Worm (Caenorhabditis elegans): ENCODE results near the gene C24A8.6.
A peak's percentile ranks its signal among the peaks of the same experiment; 100 is the strongest.

The C24A8.6 gene

DNA sequence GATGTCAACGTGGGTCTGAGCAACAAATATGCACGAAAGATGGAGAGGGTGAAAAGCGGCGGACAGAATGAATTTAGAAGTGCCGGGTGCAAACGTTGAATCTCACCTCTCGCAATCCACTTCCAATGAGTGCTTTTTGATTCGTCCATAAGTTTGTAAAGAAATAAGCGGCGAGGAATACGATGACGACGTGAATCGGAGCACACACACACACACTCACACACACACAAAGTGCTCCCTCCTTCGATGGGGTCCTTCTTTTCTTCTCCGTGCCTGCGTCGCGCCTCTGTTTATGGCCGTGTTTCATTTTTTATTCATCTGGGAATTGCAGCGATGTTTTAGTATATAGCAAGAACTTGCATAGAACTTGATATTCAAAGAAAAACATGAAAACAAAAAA lies 34.8 kb downstream of the C24A8.6 start, which contains the start of gene paf-2:
Gene paf-2 (minus strand): TSS at position 290 of the 400 bp plus-strand sequence.
- peak; percentile 21 for TF ChIP-seq lin-39 (tag; optimal IDR thresholded peaks at IDR 0.05)
- TF ChIP-seq egl-5 (tag; optimal IDR thresholded peaks at IDR 0.05): peak; percentile 1
- no peak for TF ChIP-seq ceh-28 (tag; optimal IDR thresholded peaks at IDR 0.05)

DNA sequence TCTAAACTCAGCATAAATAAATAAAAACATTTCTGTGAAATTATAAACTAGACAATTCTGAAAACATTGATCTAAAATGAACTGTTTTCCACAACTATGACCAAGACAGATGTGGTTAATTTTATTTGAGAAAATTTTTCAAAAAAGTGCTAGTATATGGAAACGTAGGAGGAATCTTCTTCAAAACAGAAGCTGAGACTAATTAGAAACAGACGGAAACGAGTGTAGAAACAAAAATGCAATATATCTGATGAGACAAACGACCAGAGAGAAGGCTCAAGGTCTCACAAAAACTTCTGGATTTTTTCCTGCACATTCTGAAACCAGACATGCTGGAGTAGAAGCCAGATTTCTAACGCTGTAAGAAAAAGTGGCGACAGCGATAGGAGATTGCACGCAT lies 36.3 kb downstream of the C24A8.6 start:
- TF ChIP-seq nhr-76 (tag; optimal IDR thresholded peaks at IDR 0.05) (no peak), nhr-237 (tag; optimal IDR thresholded peaks at IDR 0.05) (no peak), elt-1 (tag; optimal IDR thresholded peaks at IDR 0.05) (no peak), nhr-28 (tag; optimal IDR thresholded peaks at IDR 0.05) (no peak), mml-1 (tag; optimal IDR thresholded peaks at IDR 0.05) (no peak), ztf-11 (tag; optimal IDR thresholded peaks at IDR 0.05) (no peak), egl-5 (tag; optimal IDR thresholded peaks at IDR 0.05) (no peak), snpc-4 (tag; optimal IDR thresholded peaks at IDR 0.05) (no peak), nhr-11 (tag; optimal IDR thresholded peaks at IDR 0.05) (no peak), mdl-1 (tag; optimal IDR thresholded peaks at IDR 0.05) (no peak), zag-1 (tag; optimal IDR thresholded peaks at IDR 0.05) (no peak), nfya-1 (tag; optimal IDR thresholded peaks at IDR 0.05; ENCODE audit: insufficient read depth) (no peak)

DNA sequence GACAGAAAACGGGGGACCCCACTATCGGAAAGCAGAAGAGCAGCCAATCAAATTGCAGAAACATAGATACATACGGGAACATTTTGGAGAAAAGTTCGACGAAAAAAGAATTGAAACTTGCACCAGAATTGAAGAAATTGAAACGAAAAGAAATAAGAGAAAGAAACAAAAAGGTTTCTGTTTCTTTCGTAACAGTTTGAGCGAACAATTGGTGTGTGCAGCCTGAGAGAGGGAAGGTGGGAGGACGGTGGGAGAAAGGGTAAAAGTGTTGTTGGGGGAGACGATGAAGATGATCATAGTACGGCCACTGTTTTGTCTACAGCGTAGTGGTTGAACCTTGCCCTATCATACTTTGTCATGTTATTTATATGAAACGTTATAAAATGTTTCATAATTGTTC lies 37.2 kb downstream of the C24A8.6 start:
- peak; percentile 32 for TF ChIP-seq elt-2 (tag; optimal IDR thresholded peaks at IDR 0.05)
- TF ChIP-seq ceh-82 (tag; optimal IDR thresholded peaks at IDR 0.05): no peak

DNA sequence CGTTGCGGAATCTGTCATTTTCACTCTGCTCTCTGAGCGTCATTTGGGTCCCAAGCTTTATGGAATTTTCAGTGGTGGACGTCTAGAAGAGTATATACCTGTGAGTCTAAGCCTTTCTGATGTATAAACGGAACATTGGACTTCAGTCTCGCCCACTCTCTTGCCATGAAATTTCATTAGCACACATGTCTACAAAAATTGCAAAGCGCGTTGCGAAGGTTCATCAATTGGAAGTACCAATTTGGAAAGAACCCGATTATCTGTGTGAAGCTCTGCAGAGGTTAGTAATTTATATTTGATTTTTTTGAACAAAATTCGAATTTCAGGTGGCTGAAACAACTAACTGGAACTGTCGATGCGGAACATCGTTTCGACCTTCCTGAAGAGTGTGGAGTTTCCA lies 42.4 kb downstream of the C24A8.6 start:
- no peak for TF ChIP-seq ZK546.5 (tag; optimal IDR thresholded peaks at IDR 0.05)
- no peak for TF ChIP-seq ceh-28 (tag; optimal IDR thresholded peaks at IDR 0.05)
- no peak for TF ChIP-seq aly-2 (tag; optimal IDR thresholded peaks at IDR 0.05)
- TF ChIP-seq mml-1 (tag; optimal IDR thresholded peaks at IDR 0.05): no peak
- TF ChIP-seq pqm-1 (tag; optimal IDR thresholded peaks at IDR 0.05): no peak
- TF ChIP-seq nfya-1 (tag; optimal IDR thresholded peaks at IDR 0.05; ENCODE audit: insufficient read depth): no peak
- TF ChIP-seq fkh-2 (tag; optimal IDR thresholded peaks at IDR 0.05): no peak
- TF ChIP-seq pha-4 (tag; optimal IDR thresholded peaks at IDR 0.05): no peak
- no peak for TF ChIP-seq nhr-237 (tag; optimal IDR thresholded peaks at IDR 0.05)

DNA sequence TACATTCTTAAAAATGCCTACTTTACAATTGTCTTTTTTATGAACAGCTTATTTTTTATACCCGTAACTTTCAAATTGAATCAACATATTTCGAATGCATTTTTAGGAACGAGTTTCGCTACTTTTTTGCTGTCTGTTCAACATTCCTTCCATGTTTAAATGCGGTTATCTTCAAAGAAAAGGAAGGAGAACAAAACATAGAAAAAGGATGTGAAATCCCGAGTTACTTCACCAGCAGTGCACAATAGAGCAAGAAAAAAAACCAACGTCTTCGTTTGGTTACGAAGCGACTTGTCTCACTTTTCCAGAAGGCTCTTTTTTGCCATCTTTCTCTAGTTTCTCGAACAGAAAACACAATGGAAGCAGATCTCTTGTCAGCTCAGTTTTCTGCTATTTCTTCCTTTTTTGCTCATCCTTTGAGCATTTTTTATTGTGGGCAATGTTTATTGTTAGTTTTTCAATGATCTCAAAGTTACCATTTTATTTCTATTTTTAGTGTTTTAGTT lies 46.5 kb downstream of the C24A8.6 start, which contains the start of gene cka-2:
Gene cka-2 (plus strand): TSS at position 456 of the 506 bp plus-strand sequence.
- TF ChIP-seq ceh-16 (tag; optimal IDR thresholded peaks at IDR 0.05): no peak
- no peak for TF ChIP-seq nhr-25 (tag; optimal IDR thresholded peaks at IDR 0.05)
- no peak for TF ChIP-seq nhr-76 (tag; optimal IDR thresholded peaks at IDR 0.05)
- peak; percentile 39 for TF ChIP-seq nfya-1 (tag; optimal IDR thresholded peaks at IDR 0.05; ENCODE audit: insufficient read depth)
- TF ChIP-seq ceh-28 (tag; optimal IDR thresholded peaks at IDR 0.05): no peak
- no peak for TF ChIP-seq ceh-9 (tag; optimal IDR thresholded peaks at IDR 0.05)
- TF ChIP-seq aly-2 (tag; optimal IDR thresholded peaks at IDR 0.05): no peak
- no peak for TF ChIP-seq mml-1 (tag; optimal IDR thresholded peaks at IDR 0.05)
- no peak for TF ChIP-seq nhr-12 (tag; optimal IDR thresholded peaks at IDR 0.05)
- TF ChIP-seq ZK546.5 (tag; optimal IDR thresholded peaks at IDR 0.05): no peak
- no peak for TF ChIP-seq eor-1 (tag; optimal IDR thresholded peaks at IDR 0.05)
- peak; percentile 93 for TF ChIP-seq fkh-10 (GFP tag; optimal IDR thresholded peaks at IDR 0.05)
- TF ChIP-seq pha-4 (tag; optimal IDR thresholded peaks at IDR 0.05): no peak
- TF ChIP-seq R02D3.7 (tag; optimal IDR thresholded peaks at IDR 0.05): no peak

DNA sequence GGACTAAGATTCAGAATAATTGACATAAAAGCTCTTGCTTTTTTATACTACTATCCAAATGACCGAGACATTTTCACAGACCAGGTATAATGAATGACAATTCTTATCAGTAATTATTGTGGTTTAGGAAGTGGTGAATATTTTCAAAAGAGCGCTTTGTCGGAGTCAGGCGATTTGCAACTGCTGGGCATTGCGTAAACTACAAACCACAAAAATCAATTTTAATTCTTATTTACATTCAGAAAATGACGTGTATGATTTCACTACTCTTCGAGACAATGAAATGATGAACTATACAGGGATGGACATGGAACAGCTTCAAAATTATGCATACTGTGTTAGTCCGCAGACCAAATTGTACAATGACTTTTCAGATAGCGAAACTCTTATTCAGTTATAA lies 47.7 kb downstream of the C24A8.6 start:
- TF ChIP-seq ceh-16 (tag; optimal IDR thresholded peaks at IDR 0.05) (no peak), fkh-2 (tag; optimal IDR thresholded peaks at IDR 0.05) (no peak), nhr-28 (tag; optimal IDR thresholded peaks at IDR 0.05) (no peak), pha-4 (tag; optimal IDR thresholded peaks at IDR 0.05) (peak; percentile 7), elt-1 (tag; optimal IDR thresholded peaks at IDR 0.05) (no peak), ceh-9 (tag; optimal IDR thresholded peaks at IDR 0.05) (no peak), elt-2 (tag; optimal IDR thresholded peaks at IDR 0.05) (peak; percentile 62), nhr-11 (tag; optimal IDR thresholded peaks at IDR 0.05) (no peak), pqm-1 (tag; optimal IDR thresholded peaks at IDR 0.05) (peak; percentile 89), jun-1 (tag; optimal IDR thresholded peaks at IDR 0.05) (no peak), nhr-23 (tag; optimal IDR thresholded peaks at IDR 0.05) (no peak)
